Fruit fly (Drosophila melanogaster): ENCODE data around the gene CG17036.
A peak's percentile ranks its signal among the peaks of the same experiment; 100 is the strongest.

The CG17036 gene

dm6 chr2L:12719712-12720429, 19.3 kb upstream of the CG17036 start:
- TF ChIP-seq CG9948 (tag; optimal IDR thresholded peaks at IDR 0.05) (no peak), CG17806 (tag; optimal IDR thresholded peaks at IDR 0.05) (no peak), CG8159 (tag; optimal IDR thresholded peaks at IDR 0.05) (no peak), CG12605 (GFP tag; IDR thresholded peaks at IDR 0.05) (no peak), Pif1A (GFP tag; optimal IDR thresholded peaks at IDR 0.05) (no peak), D1 (tag; optimal IDR thresholded peaks at IDR 0.05) (no peak), CG14655 (GFP tag; optimal IDR thresholded peaks at IDR 0.05) (no peak), CG15710 (tag; optimal IDR thresholded peaks at IDR 0.05) (no peak), CG32121 (GFP tag; IDR thresholded peaks at IDR 0.05) (0 out of 2 replicates have a peak, but pooled peaks have one; percentile 12), gl (tag; optimal IDR thresholded peaks at IDR 0.05) (peak; percentile 32), CG10348 (GFP tag; IDR thresholded peaks at IDR 0.05) (no peak), rn (GFP tag; IDR thresholded peaks at IDR 0.05) (no peak), CG4496 (GFP tag; IDR thresholded peaks at IDR 0.05) (peak; percentile 30; the same call in 2 of the 3 replicates), Snoo (tag; optimal IDR thresholded peaks at IDR 0.05) (no peak), CG34367 (tag; optimal IDR thresholded peaks at IDR 0.05) (no peak), fd96Ca (GFP tag; IDR thresholded peaks at IDR 0.05) (no peak), EcR (GFP tag; optimal IDR thresholded peaks at IDR 0.05) (peak; percentile 49), CG8301 (tag; optimal IDR thresholded peaks at IDR 0.05) (no peak), Ets98B (GFP tag; IDR thresholded peaks at IDR 0.05) (no peak; the same call in 1 of the 2 replicates), CG13204 (GFP tag; optimal IDR thresholded peaks at IDR 0.05) (no peak), Pif1B (GFP tag; optimal IDR thresholded peaks at IDR 0.05) (no peak)

- TF ChIP-seq Ets98B (GFP tag; IDR thresholded peaks at IDR 0.05) (peak; percentile 53), CG32121 (GFP tag; IDR thresholded peaks at IDR 0.05) (peak; percentile 54; the same call in 1 of the 2 replicates), CG4496 (GFP tag; IDR thresholded peaks at IDR 0.05) (peak; percentile 44; the same call in 1 of the 3 replicates), CG12605 (GFP tag; IDR thresholded peaks at IDR 0.05) (no peak), fd96Ca (GFP tag; IDR thresholded peaks at IDR 0.05) (peak; percentile 52; the same call in 2 of the 3 replicates)
Observed at dm6 chr2L:12718437-12719376, 18.2 kb upstream of the CG17036 start, which contains the start of gene MRP. Gene MRP (plus strand): TSS chr2L:12719045.

dm6 chr2L:12712852-12713251, 12.3 kb upstream of the CG17036 start, which contains the start of gene CG5787:
Gene CG5787 (minus strand): TSS chr2L:12712952.
- TF ChIP-seq CG34367 (tag; optimal IDR thresholded peaks at IDR 0.05) (no peak), Pif1A (GFP tag; optimal IDR thresholded peaks at IDR 0.05) (no peak), Snoo (tag; optimal IDR thresholded peaks at IDR 0.05) (no peak), CG8301 (tag; optimal IDR thresholded peaks at IDR 0.05) (no peak), fd96Ca (GFP tag; IDR thresholded peaks at IDR 0.05) (no peak), CG12605 (GFP tag; IDR thresholded peaks at IDR 0.05) (no peak), EcR (GFP tag; optimal IDR thresholded peaks at IDR 0.05) (no peak), D1 (tag; optimal IDR thresholded peaks at IDR 0.05) (no peak)

DNA sequence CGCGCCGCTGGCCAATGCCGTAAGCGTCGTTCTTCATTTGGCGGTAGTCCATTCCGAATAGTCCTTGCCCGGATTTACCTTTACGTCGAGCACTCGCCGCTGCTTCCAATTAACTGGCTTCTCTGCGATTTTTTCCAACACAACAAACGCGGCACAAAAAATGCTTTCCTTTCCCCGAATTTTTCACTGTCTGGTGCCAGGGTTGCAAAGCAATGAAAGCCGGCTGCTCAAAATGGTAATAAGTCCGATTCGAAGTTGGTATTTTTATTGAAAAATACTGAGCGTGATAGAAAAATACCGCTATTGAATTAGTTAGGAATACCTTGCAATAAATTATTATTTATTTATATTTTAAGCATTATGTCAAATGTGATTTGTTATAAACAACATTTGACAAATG, 11.7 kb upstream of the CG17036 start:
- no peak for TF ChIP-seq CG12605 (GFP tag; IDR thresholded peaks at IDR 0.05)
- TF ChIP-seq CG13204 (GFP tag; optimal IDR thresholded peaks at IDR 0.05): no peak
- no peak for TF ChIP-seq CG9948 (tag; optimal IDR thresholded peaks at IDR 0.05)
- no peak for TF ChIP-seq CG10348 (GFP tag; IDR thresholded peaks at IDR 0.05)
- TF ChIP-seq CG14655 (GFP tag; optimal IDR thresholded peaks at IDR 0.05): no peak
- no peak for TF ChIP-seq Pif1A (GFP tag; optimal IDR thresholded peaks at IDR 0.05)
- TF ChIP-seq gl (tag; optimal IDR thresholded peaks at IDR 0.05): no peak
- no peak for TF ChIP-seq CG34367 (tag; optimal IDR thresholded peaks at IDR 0.05)
- no peak for TF ChIP-seq CG8301 (tag; optimal IDR thresholded peaks at IDR 0.05)
- TF ChIP-seq CG15710 (tag; optimal IDR thresholded peaks at IDR 0.05): no peak
- no peak for TF ChIP-seq CG17806 (tag; optimal IDR thresholded peaks at IDR 0.05)
- TF ChIP-seq CG4496 (GFP tag; IDR thresholded peaks at IDR 0.05): no peak
- TF ChIP-seq Ets98B (GFP tag; IDR thresholded peaks at IDR 0.05): no peak
- no peak for TF ChIP-seq Snoo (tag; optimal IDR thresholded peaks at IDR 0.05)
- TF ChIP-seq D1 (tag; optimal IDR thresholded peaks at IDR 0.05): no peak
- TF ChIP-seq rn (GFP tag; IDR thresholded peaks at IDR 0.05): no peak
- no peak for TF ChIP-seq CG8159 (tag; optimal IDR thresholded peaks at IDR 0.05)
- no peak for TF ChIP-seq CG32121 (GFP tag; IDR thresholded peaks at IDR 0.05)
- TF ChIP-seq Pif1B (GFP tag; optimal IDR thresholded peaks at IDR 0.05): no peak
- TF ChIP-seq fd96Ca (GFP tag; IDR thresholded peaks at IDR 0.05): no peak

dm6 chr2L:12708576-12708975, 8.0 kb upstream of the CG17036 start:
- TF ChIP-seq CG9948 (tag; optimal IDR thresholded peaks at IDR 0.05): no peak
- no peak for TF ChIP-seq CG12605 (GFP tag; IDR thresholded peaks at IDR 0.05)
- TF ChIP-seq CG34367 (tag; optimal IDR thresholded peaks at IDR 0.05): no peak
- no peak for TF ChIP-seq CG8159 (tag; optimal IDR thresholded peaks at IDR 0.05)
- no peak for TF ChIP-seq EcR (GFP tag; optimal IDR thresholded peaks at IDR 0.05)
- no peak for TF ChIP-seq CG14655 (GFP tag; optimal IDR thresholded peaks at IDR 0.05)
- TF ChIP-seq CG17806 (tag; optimal IDR thresholded peaks at IDR 0.05): no peak
- TF ChIP-seq Pif1B (GFP tag; optimal IDR thresholded peaks at IDR 0.05): no peak
- no peak for TF ChIP-seq gl (tag; optimal IDR thresholded peaks at IDR 0.05)
- TF ChIP-seq Snoo (tag; optimal IDR thresholded peaks at IDR 0.05): no peak
- TF ChIP-seq CG4496 (GFP tag; IDR thresholded peaks at IDR 0.05): no peak
- TF ChIP-seq Pif1A (GFP tag; optimal IDR thresholded peaks at IDR 0.05): no peak
- no peak for TF ChIP-seq Ets98B (GFP tag; IDR thresholded peaks at IDR 0.05)
- no peak for TF ChIP-seq CG10348 (GFP tag; IDR thresholded peaks at IDR 0.05)
- TF ChIP-seq CG13204 (GFP tag; optimal IDR thresholded peaks at IDR 0.05): no peak
- TF ChIP-seq fd96Ca (GFP tag; IDR thresholded peaks at IDR 0.05): no peak
- no peak for TF ChIP-seq D1 (tag; optimal IDR thresholded peaks at IDR 0.05)
- no peak for TF ChIP-seq CG15710 (tag; optimal IDR thresholded peaks at IDR 0.05)
